Worm (Caenorhabditis elegans) whole organism, young adult: ENCODE data around the gene srx-28.

Experiments used
- F22D6.2 ChIP-seq: sonication (generic microtip); optimal IDR thresholded peaks from 2 replicates; lab custom pipeline; 2016; ENCODE audit warnings: mild to moderate bottlenecking, missing genetic modification characterization, missing compliant biosample characterization
- F49E8.2 ChIP-seq: sonication (generic microtip); optimal IDR thresholded peaks from 3 replicates; lab custom pipeline; 2017; ENCODE audit warnings: missing genetic modification characterization, mild to moderate bottlenecking, missing compliant biosample characterization, antibody characterized with exemption, moderate library complexity; ENCODE audit not compliant: insufficient read depth
- F52B5.7 ChIP-seq: sonication (generic microtip); optimal IDR thresholded peaks from 2 replicates; lab custom pipeline; 2016; ENCODE audit warnings: mild to moderate bottlenecking, missing genetic modification characterization, missing compliant biosample characterization
- K12H6.12 ChIP-seq: fragments of 200-800 bp; sonication (Bioruptor generic); optimal IDR thresholded peaks from 2 replicates; lab custom pipeline; 2018; ENCODE audit warnings: mild to moderate bottlenecking, missing genetic modification characterization, missing compliant biosample characterization
- Y53F4B.3 ChIP-seq: fragments of 200-800 bp; sonication (Bioruptor generic); IDR thresholded peaks from 2 replicates; pipeline ENCODE4 v1.3.6; 2022; ENCODE audit warnings: missing genetic modification reagents, missing genetic modification characterization, missing compliant biosample characterization
- Y53G8AR.9 ChIP-seq: fragments of 200-800 bp; sonication (Bioruptor generic); conservative IDR thresholded peaks from 2 replicates; pipeline ENCODE4 v1.3.6; 2022; ENCODE audit warnings: missing genetic modification reagents, missing genetic modification characterization, missing compliant biosample characterization
- Y56A3A.18 ChIP-seq: fragments of 200-800 bp; sonication (Bioruptor generic); IDR thresholded peaks from 2 replicates; pipeline ENCODE4 v1.3.6; 2022; ENCODE audit warnings: missing genetic modification reagents, missing genetic modification characterization, missing compliant biosample characterization
- athp-1 ChIP-seq: sonication (generic microtip); optimal IDR thresholded peaks from 2 replicates; lab custom pipeline; 2017; ENCODE audit warnings: mild to moderate bottlenecking, missing genetic modification characterization, missing compliant biosample characterization
- attf-3 ChIP-seq: fragments of 200-800 bp; sonication (Bioruptor generic); conservative IDR thresholded peaks from 2 replicates; pipeline ENCODE4 v1.3.6; 2022; ENCODE audit warnings: missing genetic modification reagents, missing genetic modification characterization, missing compliant biosample characterization
- egrh-3 ChIP-seq: fragments of 200-800 bp; sonication (Bioruptor generic); IDR thresholded peaks from 2 replicates; pipeline ENCODE4 v1.3.6; 2022; ENCODE audit warnings: missing genetic modification reagents, missing genetic modification characterization, missing compliant biosample characterization
- ekl-4 ChIP-seq: fragments of 200-800 bp; sonication (Bioruptor generic); IDR thresholded peaks from 2 replicates; pipeline ENCODE4 v1.3.6; 2022; ENCODE audit warnings: missing genetic modification reagents, missing genetic modification characterization, missing compliant biosample characterization
- him-1 ChIP-seq: sonication (generic microtip); optimal IDR thresholded peaks from 2 replicates; lab custom pipeline; 2016; ENCODE audit warnings: missing genotype, missing genetic modification reagents, missing genetic modification characterization, missing compliant biosample characterization
- hmg-1.2 ChIP-seq: fragments of 200-800 bp; sonication (Bioruptor generic); IDR thresholded peaks from 2 replicates; pipeline ENCODE4 v1.3.6; 2022; ENCODE audit warnings: missing genetic modification reagents, missing genetic modification characterization, missing compliant biosample characterization
- let-526 ChIP-seq: fragments of 200-800 bp; sonication (Bioruptor generic); IDR thresholded peaks from 2 replicates; pipeline ENCODE4 v1.3.6; 2022; ENCODE audit warnings: missing genetic modification reagents, missing genetic modification characterization, missing compliant biosample characterization
- lsy-27 ChIP-seq: sonication (generic microtip); optimal IDR thresholded peaks from 2 replicates; lab custom pipeline; 2017; ENCODE audit warnings: missing genetic modification characterization, mild to moderate bottlenecking, missing compliant biosample characterization, antibody characterized with exemption, missing genotype, borderline replicate concordance; ENCODE audit not compliant: insufficient read depth
- madf-8 ChIP-seq: fragments of 200-800 bp; sonication (Bioruptor generic); conservative IDR thresholded peaks from 2 replicates; pipeline ENCODE4 v1.3.6; 2022; ENCODE audit warnings: missing genetic modification reagents, missing genetic modification characterization, missing compliant biosample characterization
- mcd-1 ChIP-seq: fragments of 200-800 bp; sonication (Bioruptor generic); IDR thresholded peaks from 2 replicates; pipeline ENCODE4 v1.3.6; 2022; ENCODE audit warnings: missing genetic modification reagents, missing genetic modification characterization, missing compliant biosample characterization
- mes-4 ChIP-seq: sonication (generic microtip); optimal IDR thresholded peaks from 2 replicates; lab custom pipeline; 2016; ENCODE audit warnings: missing genotype, missing genetic modification characterization, missing compliant biosample characterization
- nfya-1 ChIP-seq: sonication (generic microtip); optimal IDR thresholded peaks from 2 replicates; lab custom pipeline; 2017; ENCODE audit warnings: antibody characterized with exemption, missing compliant biosample characterization, missing genetic modification characterization, borderline replicate concordance; ENCODE audit not compliant: insufficient read depth
- nfyb-1 ChIP-seq: fragments of 200-800 bp; sonication (Bioruptor generic); IDR thresholded peaks from 2 replicates; pipeline ENCODE4 v1.3.6; 2022; ENCODE audit warnings: missing genetic modification reagents, missing genetic modification characterization, missing compliant biosample characterization
- rec-8 ChIP-seq, 2 experiments: sonication (generic microtip); optimal IDR thresholded peaks; 2 replicates each; lab custom pipeline; 2016; ENCODE audit warnings: mild to moderate bottlenecking in 2 of 2, missing genetic modification characterization in 2 of 2, missing genetic modification reagents in 2 of 2, missing genotype in 2 of 2, missing biosample characterization in 1 of 2, missing compliant biosample characterization in 1 of 2, moderate library complexity in 1 of 2
- repo-1 ChIP-seq: sonication (generic microtip); optimal IDR thresholded peaks from 2 replicates; lab custom pipeline; 2017; ENCODE audit warnings: mild to moderate bottlenecking, missing genetic modification characterization, missing compliant biosample characterization
- rpc-1 ChIP-seq, 2 experiments: fragments of 150-350 bp in 1 of 2; sonication (generic microtip) in 1 of 2; optimal IDR thresholded peaks; 2 replicates each; lab custom pipeline; 2014 to 2018; ENCODE audit warnings: missing biosample characterization in 1 of 2, missing genetic modification characterization in 1 of 2, missing genetic modification reagents in 1 of 2, missing genotype in 1 of 2
- sea-2 ChIP-seq: fragments of 200-800 bp; sonication (Bioruptor generic); IDR thresholded peaks from 2 replicates; pipeline ENCODE4 v1.3.6; 2022; ENCODE audit warnings: missing genetic modification characterization, missing compliant biosample characterization
- snpc-1.1 ChIP-seq: sonication (generic microtip); optimal IDR thresholded peaks from 2 replicates; lab custom pipeline; 2017; ENCODE audit warnings: missing genetic modification characterization, mild to moderate bottlenecking, missing compliant biosample characterization, antibody characterized with exemption, moderate library complexity, missing genotype, missing genetic modification reagents; ENCODE audit not compliant: insufficient read depth
- snpc-4 ChIP-seq, 5 experiments: fragments of 150-350 bp in 1 of 5; sonication (generic microtip) in 4 of 5; optimal IDR thresholded peaks; 2 replicates each; lab custom pipeline; 2014 to 2018; ENCODE audit warnings: missing genetic modification characterization in 5 of 5, missing biosample characterization in 3 of 5, antibody characterized with exemption in 2 of 5, mild to moderate bottlenecking in 2 of 5, missing compliant biosample characterization in 2 of 5, missing genotype in 2 of 5, moderate library complexity in 2 of 5, missing genetic modification reagents in 1 of 5
- sptf-2 ChIP-seq: fragments of 200-800 bp; sonication (Bioruptor generic); optimal IDR thresholded peaks from 2 replicates; lab custom pipeline; 2018; ENCODE audit warnings: mild to moderate bottlenecking, missing genetic modification characterization, missing compliant biosample characterization
- unc-62 ChIP-seq: fragments of 150-350 bp; optimal IDR thresholded peaks from 2 replicates; lab custom pipeline; 2014; ENCODE audit warnings: missing biosample characterization, missing genetic modification reagents, missing genetic modification characterization
- zfh-2 ChIP-seq: fragments of 200-800 bp; sonication (Bioruptor generic); conservative IDR thresholded peaks from 2 replicates; pipeline ENCODE4 v1.3.6; 2022; ENCODE audit warnings: missing genetic modification reagents, missing genetic modification characterization, missing compliant biosample characterization
- ztf-6 ChIP-seq: fragments of 200-800 bp; sonication (Bioruptor generic); IDR thresholded peaks from 2 replicates; pipeline ENCODE4 v1.3.6; 2022; ENCODE audit warnings: missing genetic modification reagents, missing genetic modification characterization, missing compliant biosample characterization

The srx-28 gene

ce11 chrV:2758437-2758836, 1.4 kb upstream of the srx-28 start:
- TF ChIP-seq egrh-3 (GFP tag; lab: Robert Waterston, UW), result peak; percentile 28; the same call in 1 of the 2 replicates
- TF ChIP-seq zfh-2 (GFP tag; lab: Robert Waterston, UW), result peak; percentile 75
- no peak for TF ChIP-seq let-526
- no peak for TF ChIP-seq snpc-1.1 (tag; lab: Kevin White, UChicago)
- TF ChIP-seq, all 124 proteins: peak for 2

- TF ChIP-seq Y56A3A.18 (GFP tag; lab: Robert Waterston, UW) (no peak), rpc-1 (optimal IDR thresholded peaks at IDR 0.05; lab: Kevin White, UChicago) (no peak), rpc-1 (tag; optimal IDR thresholded peaks at IDR 0.05; lab: Kevin White, UChicago) (no peak), athp-1 (tag; lab: Kevin White, UChicago) (no peak), F22D6.2 (tag; lab: Kevin White, UChicago) (no peak), madf-8 (GFP tag; lab: Robert Waterston, UW) (no peak), repo-1 (tag; lab: Kevin White, UChicago) (no peak)
Observed at ce11 chrV:2753007-2753406, 4.1 kb downstream of the srx-28 start, which contains the start of gene srx-26. Gene srx-26, minus strand, starts transcription at chrV:2753107.

- TF ChIP-seq ztf-6 (no peak), mes-4 (tag; lab: Kevin White, UChicago) (no peak), rpc-1 (optimal IDR thresholded peaks at IDR 0.05; lab: Kevin White, UChicago) (no peak), rpc-1 (tag; optimal IDR thresholded peaks at IDR 0.05; lab: Kevin White, UChicago) (no peak), Y53F4B.3 (GFP tag; lab: Robert Waterston, UW) (no peak)
Observed at ce11 chrV:2750006-2750405, 7.1 kb downstream of the srx-28 start, which contains the start of gene srx-24. Gene srx-24, minus strand, starts transcription at chrV:2750106.

- TF ChIP-seq rec-8 (tag; optimal IDR thresholded peaks at IDR 0.05; lab: Kevin White, UChicago), result no peak
- 0 out of 2 replicates have a peak, but pooled peaks have one; percentile 28 for TF ChIP-seq nfyb-1 (GFP tag; lab: Robert Waterston, UW)
- no peak for TF ChIP-seq snpc-4 (GFP tag; optimal IDR thresholded peaks at IDR 0.05; lab: Kevin White, UChicago)
- TF ChIP-seq snpc-4 (tag; optimal IDR thresholded peaks at IDR 0.05; lab: Kevin White, UChicago), result peak in 1 of 4 experiments; percentile 71
- peak; percentile 65; the same call in 1 of the 2 replicates for TF ChIP-seq egrh-3 (GFP tag; lab: Robert Waterston, UW)
Observed at ce11 chrV:2746404-2746803, 10.7 kb downstream of the srx-28 start.

DNA sequence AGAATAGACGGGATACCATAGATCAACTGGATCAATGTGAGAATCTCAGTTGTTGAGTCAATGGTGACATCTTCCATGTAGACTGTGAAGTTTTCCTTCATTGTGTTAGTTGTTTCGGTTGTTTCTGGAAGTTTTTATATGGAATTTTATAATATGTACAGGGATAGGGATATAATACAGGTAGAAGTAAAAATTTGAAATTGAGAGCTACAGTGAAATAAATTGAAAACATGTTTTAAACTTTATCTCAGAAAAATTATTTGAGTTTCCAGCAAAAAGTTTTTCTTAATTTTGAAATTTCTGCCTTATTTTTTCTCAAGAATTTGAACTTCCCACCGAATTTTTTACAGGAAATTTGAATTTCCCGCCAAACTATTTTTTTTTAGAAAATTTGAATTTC, 14.8 kb downstream of the srx-28 start, which contains the start of gene srg-62:
TSS of gene srg-62 (minus strand) at position 101 of the 400 bp plus-strand sequence.
- TF ChIP-seq unc-62 (GFP tag; lab: Kevin White, UChicago), result no peak
- no peak for TF ChIP-seq him-1
- no peak for TF ChIP-seq sptf-2 (GFP tag; lab: Kevin White, UChicago)
- TF ChIP-seq F52B5.7 (tag; lab: Kevin White, UChicago), result no peak
- TF ChIP-seq ekl-4 (GFP tag; lab: Robert Waterston, UW), result no peak
- no peak for TF ChIP-seq nfya-1 (tag; lab: Kevin White, UChicago)
- no peak for TF ChIP-seq mcd-1 (GFP tag; lab: Robert Waterston, UW)
- no peak for TF ChIP-seq K12H6.12 (tag; lab: Kevin White, UChicago)
- no peak for TF ChIP-seq lsy-27
- TF ChIP-seq Y53G8AR.9 (GFP tag; lab: Robert Waterston, UW), result no peak
- TF ChIP-seq hmg-1.2 (GFP tag; lab: Robert Waterston, UW), result no peak

DNA sequence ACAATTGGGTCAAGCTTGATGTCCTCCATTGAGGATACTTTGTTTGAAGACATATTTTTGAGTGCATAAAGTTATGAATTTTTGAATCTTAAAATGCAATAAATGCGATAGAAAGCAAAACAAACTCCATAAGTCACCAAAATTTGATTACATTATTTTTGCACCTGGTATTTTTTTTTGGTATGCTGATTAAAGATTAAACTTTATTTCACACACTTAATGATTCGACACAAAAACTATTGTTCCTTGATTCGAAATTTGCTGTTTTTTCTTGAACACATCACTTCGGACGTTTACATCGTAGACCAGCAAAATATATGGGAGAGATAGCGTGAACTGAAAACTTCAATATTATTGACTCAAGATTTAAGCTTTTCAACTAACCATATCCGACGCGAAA, 16.8 kb downstream of the srx-28 start, which contains the start of gene srg-61:
TSS of gene srg-61 (minus strand) at position 101 of the 400 bp plus-strand sequence.
- no peak for TF ChIP-seq attf-3
- no peak for TF ChIP-seq F49E8.2 (tag; lab: Kevin White, UChicago)
- no peak for TF ChIP-seq sea-2 (GFP tag; lab: Robert Waterston, UW)
